Worm (Caenorhabditis elegans) whole organism, early embryonic: Measurements from ENCODE around the gene M106.3.

Source experiments
- B0310.2 ChIP-seq: sonication (generic microtip); optimal IDR thresholded peaks from 2 replicates; lab custom pipeline; 2016; ENCODE audit warnings: mild to moderate bottlenecking, missing genetic modification characterization, missing compliant biosample characterization
- F13C5.2 ChIP-seq: sonication (generic microtip); optimal IDR thresholded peaks from 2 replicates; lab custom pipeline; 2017; ENCODE audit warnings: mild to moderate bottlenecking, missing genetic modification characterization, inconsistent platforms, missing compliant biosample characterization
- ama-1 ChIP-seq: fragments of 150-350 bp; optimal IDR thresholded peaks from 2 replicates; lab custom pipeline; 2014
- ceh-13 ChIP-seq: fragments of 200-800 bp; sonication (Bioruptor generic); optimal IDR thresholded peaks from 2 replicates; lab custom pipeline; 2018; ENCODE audit warnings: mild to moderate bottlenecking, missing genetic modification characterization, missing compliant biosample characterization
- ceh-36 ChIP-seq: sonication (generic microtip); optimal IDR thresholded peaks from 2 replicates; lab custom pipeline; 2016; ENCODE audit warnings: missing genetic modification characterization, inconsistent platforms, missing compliant biosample characterization
- ets-7 ChIP-seq: sonication (generic microtip); optimal IDR thresholded peaks from 2 replicates; lab custom pipeline; 2016; ENCODE audit warnings: missing genotype, missing genetic modification characterization, missing compliant biosample characterization
- hmbx-1 ChIP-seq: sonication (generic microtip); optimal IDR thresholded peaks from 2 replicates; lab custom pipeline; 2016; ENCODE audit warnings: mild to moderate bottlenecking, missing genetic modification characterization, missing compliant biosample characterization
- hmg-4 ChIP-seq: fragments of 200-800 bp; sonication (Bioruptor generic); optimal IDR thresholded peaks from 2 replicates; lab custom pipeline; 2018; ENCODE audit warnings: mild to moderate bottlenecking, missing genetic modification characterization, missing compliant biosample characterization
- pes-1 ChIP-seq: fragments of 200-800 bp; sonication (Bioruptor generic); IDR thresholded peaks from 2 replicates; pipeline ENCODE4 v1.3.6; 2022; ENCODE audit warnings: missing genetic modification reagents, missing genetic modification characterization, missing compliant biosample characterization
- sea-1 ChIP-seq: fragments of 200-800 bp; sonication (Bioruptor generic); conservative IDR thresholded peaks from 2 replicates; pipeline ENCODE4 v1.3.6; 2022; ENCODE audit warnings: missing genetic modification characterization, missing compliant biosample characterization
- tbx-11 ChIP-seq: fragments of 200-800 bp; sonication (Bioruptor generic); IDR thresholded peaks from 2 replicates; pipeline ENCODE4 v1.3.6; 2022; ENCODE audit warnings: missing genetic modification characterization, missing compliant biosample characterization
- tbx-37 ChIP-seq: fragments of 200-800 bp; sonication (Bioruptor generic); conservative IDR thresholded peaks from 2 replicates; pipeline ENCODE4 v1.3.6; 2022; ENCODE audit warnings: missing genetic modification reagents, missing genetic modification characterization, missing compliant biosample characterization
- tra-4 ChIP-seq: sonication (generic microtip); optimal IDR thresholded peaks from 2 replicates; lab custom pipeline; 2017; ENCODE audit warnings: missing genetic modification characterization, missing compliant biosample characterization

ce11 chrII:10861305-10861704, 596 bp upstream of the M106.3 start:
- TF ChIP-seq ceh-13 (GFP tag; lab: Kevin White, UChicago): no peak
- TF ChIP-seq tbx-11 (GFP tag; lab: Robert Waterston, UW): no peak
- TF ChIP-seq ama-1: no peak
- TF ChIP-seq ets-7 (tag; lab: Kevin White, UChicago): no peak
- TF ChIP-seq tbx-37 (GFP tag; lab: Robert Waterston, UW): no peak
- TF ChIP-seq tra-4 (tag; lab: Kevin White, UChicago): no peak
- no peak for TF ChIP-seq ceh-36 (tag; lab: Kevin White, UChicago)
- no peak for TF ChIP-seq F13C5.2
- no peak for TF ChIP-seq hmbx-1 (tag; lab: Kevin White, UChicago)
- TF ChIP-seq sea-1 (GFP tag; lab: Robert Waterston, UW): no peak
- no peak for TF ChIP-seq B0310.2 (tag; lab: Kevin White, UChicago)
- no peak for TF ChIP-seq pes-1 (GFP tag; lab: Robert Waterston, UW)
- TF ChIP-seq hmg-4 (GFP tag; lab: Kevin White, UChicago): no peak
